Fruit fly (Drosophila melanogaster): Measurements from ENCODE around the gene CG15514.

CG15514 gene

dm6 chr3R:29903775-29904356 is 42.6 kb upstream of the CG15514 start, which contains the start of gene CG15517:
Gene CG15517, minus strand, starts transcription at chr3R:29903825.
- TF ChIP-seq h (GFP tag; optimal IDR thresholded peaks at IDR 0.05) (no peak), usp (GFP tag; optimal IDR thresholded peaks at IDR 0.05) (no peak), Vsx2 (GFP tag; optimal IDR thresholded peaks at IDR 0.05; ENCODE audit: partially characterized antibody) (peak; percentile 12), Rel (GFP tag; optimal IDR thresholded peaks at IDR 0.05) (no peak), Rel (tag; optimal IDR thresholded peaks at IDR 0.05) (no peak), dl (GFP tag; optimal IDR thresholded peaks at IDR 0.05; ENCODE audit: insufficient read depth in 1 of 2, partially characterized antibody in 2 of 2) (peak in 1 of 2 experiments; percentile 7), Dif (GFP tag; optimal IDR thresholded peaks at IDR 0.05; ENCODE audit: partially characterized antibody) (peak; percentile 29), Myc (optimal IDR thresholded peaks at IDR 0.05) (peak; percentile 44), foxo (GFP tag; optimal IDR thresholded peaks at IDR 0.05) (no peak), GATAd (GFP tag; optimal IDR thresholded peaks at IDR 0.05) (no peak), woc (GFP tag; optimal IDR thresholded peaks at IDR 0.05) (no peak)

- TF ChIP-seq dmrt93B (GFP tag; optimal IDR thresholded peaks at IDR 0.05) = no peak
- TF ChIP-seq sv (GFP tag; optimal IDR thresholded peaks at IDR 0.05) = no peak
- TF ChIP-seq fru (GFP tag; optimal IDR thresholded peaks at IDR 0.05) = no peak
- no peak for TF ChIP-seq GATAd (GFP tag; optimal IDR thresholded peaks at IDR 0.05)
- TF ChIP-seq Mio (GFP tag; optimal IDR thresholded peaks at IDR 0.05) = no peak
- TF ChIP-seq HLH106 (tag; optimal IDR thresholded peaks at IDR 0.05) = no peak
- no peak for TF ChIP-seq h (GFP tag; optimal IDR thresholded peaks at IDR 0.05)
- TF ChIP-seq Hr83 (GFP tag; optimal IDR thresholded peaks at IDR 0.05; ENCODE audit: poor library complexity, severe bottlenecking) = no peak
- no peak for TF ChIP-seq Vsx2 (GFP tag; optimal IDR thresholded peaks at IDR 0.05; ENCODE audit: partially characterized antibody)
- TF ChIP-seq Myc (optimal IDR thresholded peaks at IDR 0.05) = no peak
- TF ChIP-seq CrebA (GFP tag; optimal IDR thresholded peaks at IDR 0.05; ENCODE audit: borderline replicate concordance) = no peak
- TF ChIP-seq pan (optimal IDR thresholded peaks at IDR 0.05) = no peak
- TF ChIP-seq ey (GFP tag; optimal IDR thresholded peaks at IDR 0.05) = no peak
- no peak for TF ChIP-seq Sp1 (GFP tag; optimal IDR thresholded peaks at IDR 0.05)
- no peak for TF ChIP-seq CG32264 (GFP tag; optimal IDR thresholded peaks at IDR 0.05)
- no peak for TF ChIP-seq Abd-B (GFP tag; optimal IDR thresholded peaks at IDR 0.05)
- TF ChIP-seq N (GFP tag; optimal IDR thresholded peaks at IDR 0.05) = no peak
- no peak for TF ChIP-seq Rel (GFP tag; optimal IDR thresholded peaks at IDR 0.05)
- TF ChIP-seq Rel (tag; optimal IDR thresholded peaks at IDR 0.05) = no peak
- TF ChIP-seq woc (GFP tag; optimal IDR thresholded peaks at IDR 0.05) = no peak
- no peak for TF ChIP-seq CG9705 (GFP tag; optimal IDR thresholded peaks at IDR 0.05)
Observed at dm6 chr3R:29899635-29900034, 38.3 kb upstream of the CG15514 start.

dm6 chr3R:29898588-29898987 is 37.3 kb upstream of the CG15514 start:
- TF ChIP-seq woc (GFP tag; optimal IDR thresholded peaks at IDR 0.05) (no peak), Hnf4 (GFP tag; optimal IDR thresholded peaks at IDR 0.05) (no peak), rgr (GFP tag; optimal IDR thresholded peaks at IDR 0.05) (no peak), GATAd (GFP tag; optimal IDR thresholded peaks at IDR 0.05) (no peak), Abd-B (GFP tag; optimal IDR thresholded peaks at IDR 0.05) (no peak), foxo (GFP tag; optimal IDR thresholded peaks at IDR 0.05) (no peak), CG9705 (GFP tag; optimal IDR thresholded peaks at IDR 0.05) (no peak), CG32264 (GFP tag; optimal IDR thresholded peaks at IDR 0.05) (no peak), CrebA (GFP tag; optimal IDR thresholded peaks at IDR 0.05; ENCODE audit: borderline replicate concordance) (no peak), psq (GFP tag; optimal IDR thresholded peaks at IDR 0.05) (no peak), Hr83 (GFP tag; optimal IDR thresholded peaks at IDR 0.05; ENCODE audit: poor library complexity, severe bottlenecking) (no peak), ey (GFP tag; optimal IDR thresholded peaks at IDR 0.05) (no peak), br (GFP tag; optimal IDR thresholded peaks at IDR 0.05) (no peak), dmrt93B (GFP tag; optimal IDR thresholded peaks at IDR 0.05) (no peak)

- TF ChIP-seq Rel (GFP tag; optimal IDR thresholded peaks at IDR 0.05) = no peak
- TF ChIP-seq Rel (tag; optimal IDR thresholded peaks at IDR 0.05) = no peak
- peak; percentile 14 for TF ChIP-seq sv (GFP tag; optimal IDR thresholded peaks at IDR 0.05)
- TF ChIP-seq HLH106 (tag; optimal IDR thresholded peaks at IDR 0.05) = peak; percentile 39
- TF ChIP-seq h (GFP tag; optimal IDR thresholded peaks at IDR 0.05) = peak; percentile 4
Observed at dm6 chr3R:29894393-29894792, 33.1 kb upstream of the CG15514 start.

- no peak for TF ChIP-seq pan (optimal IDR thresholded peaks at IDR 0.05)
- TF ChIP-seq tai (GFP tag; optimal IDR thresholded peaks at IDR 0.05) = no peak
- no peak for TF ChIP-seq Dfd (GFP tag; optimal IDR thresholded peaks at IDR 0.05)
- TF ChIP-seq CG9705 (GFP tag; optimal IDR thresholded peaks at IDR 0.05) = no peak
- no peak for TF ChIP-seq dl (GFP tag; optimal IDR thresholded peaks at IDR 0.05; ENCODE audit: insufficient read depth in 1 of 2, partially characterized antibody in 2 of 2)
- TF ChIP-seq jim (GFP tag; optimal IDR thresholded peaks at IDR 0.05) = no peak
- no peak for TF ChIP-seq usp (GFP tag; optimal IDR thresholded peaks at IDR 0.05)
- no peak for TF ChIP-seq Rel (GFP tag; optimal IDR thresholded peaks at IDR 0.05)
- no peak for TF ChIP-seq Rel (tag; optimal IDR thresholded peaks at IDR 0.05)
- no peak for TF ChIP-seq Vsx2 (GFP tag; optimal IDR thresholded peaks at IDR 0.05; ENCODE audit: partially characterized antibody)
- no peak for TF ChIP-seq OdsH (GFP tag; optimal IDR thresholded peaks at IDR 0.05)
- TF ChIP-seq h (GFP tag; optimal IDR thresholded peaks at IDR 0.05) = no peak
Observed at dm6 chr3R:29893030-29893429, 31.7 kb upstream of the CG15514 start.

All from whole organism, wandering third instar larva.